Worm (Caenorhabditis elegans): Measurements from ENCODE around the gene T05B11.4.

DNA sequence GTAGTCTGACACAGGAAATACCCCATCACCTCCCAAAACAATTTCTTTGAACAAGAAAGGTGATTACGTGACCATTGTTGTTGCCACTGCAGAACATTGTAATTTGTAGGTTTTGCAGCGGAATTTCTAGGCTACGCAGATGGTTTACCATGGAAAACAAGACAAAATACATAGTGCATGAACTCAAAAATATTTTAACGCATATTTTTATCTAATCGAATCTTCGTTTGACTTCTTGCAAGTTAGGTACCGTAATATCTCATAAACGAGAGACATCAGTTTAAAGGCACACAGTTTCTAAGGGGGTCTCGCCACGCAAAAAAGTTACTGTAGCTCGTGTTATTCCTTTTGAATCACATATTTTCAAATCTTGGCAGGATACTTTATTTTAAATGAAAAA is 24.5 kb upstream of the T05B11.4 start:
- TF ChIP-seq elt-3 (tag; optimal IDR thresholded peaks at IDR 0.05) = no peak
- no peak for TF ChIP-seq nhr-11 (tag; optimal IDR thresholded peaks at IDR 0.05)
- no peak for TF ChIP-seq R02D3.7 (tag; optimal IDR thresholded peaks at IDR 0.05)
- TF ChIP-seq unc-62 (GFP tag; optimal IDR thresholded peaks at IDR 0.05) = no peak
- no peak for TF ChIP-seq elt-2 (tag; optimal IDR thresholded peaks at IDR 0.05)
- no peak for TF ChIP-seq fkh-10 (GFP tag; optimal IDR thresholded peaks at IDR 0.05)
- TF ChIP-seq ztf-4 (tag; optimal IDR thresholded peaks at IDR 0.05) = no peak
